Fruit fly (Drosophila melanogaster) Kc167 (cell line): Measurements from ENCODE around the gene mRpL14.

Experiments
- Myc ChIP-seq: fragments of >200 bp; optimal IDR thresholded peaks from 2 replicates; lab custom pipeline; 2017; ENCODE audit warnings: missing external identifiers
- Sin3A ChIP-seq: fragments of >200 bp; optimal IDR thresholded peaks from 2 replicates; lab custom pipeline; 2018; ENCODE audit warnings: missing external identifiers
- h ChIP-seq: fragments of >200 bp; optimal IDR thresholded peaks from 3 replicates; lab custom pipeline; 2018; ENCODE audit warnings: missing external identifiers
- insv ChIP-seq: fragments of >200 bp; optimal IDR thresholded peaks from 3 replicates; lab custom pipeline; 2018; ENCODE audit warnings: missing external identifiers
- psq ChIP-seq: fragments of >200 bp; optimal IDR thresholded peaks from 2 replicates; lab custom pipeline; 2017; ENCODE audit warnings: missing external identifiers
- ttk ChIP-seq: sonication (Bioruptor generic); optimal IDR thresholded peaks from 2 replicates; lab custom pipeline; 2017; ENCODE audit warnings: missing external identifiers

dm6 chrX:2358195-2358594 lies 13.7 kb upstream of the mRpL14 start:
- TF ChIP-seq psq (no peak), h (no peak), ttk (lab: Kevin White, UChicago) (no peak), Sin3A (lab: Kevin White, UChicago) (no peak), insv (lab: Kevin White, UChicago) (no peak), Myc (lab: Kevin White, UChicago) (no peak)
